Fruit fly (Drosophila melanogaster) whole organism, embryonic: ENCODE measurements around the gene CG11178.
A peak's percentile ranks its signal among the peaks of the same experiment; 100 is the strongest.

ENCODE experiments used
- Antp ChIP-seq: fragments of 200-800 bp; sonication (Bioruptor generic); optimal IDR thresholded peaks from 3 replicates; lab custom pipeline; 2016; ENCODE audit warnings: missing biosample characterization, missing genetic modification characterization
- C15 ChIP-seq: fragments of 200-800 bp; sonication (Bioruptor generic); IDR thresholded peaks from 3 replicates; pipeline ENCODE4 v1.3.6; 2022; ENCODE audit warnings: missing biosample characterization, missing genetic modification characterization
- CG1024 ChIP-seq: fragments of 200-800 bp; sonication (Bioruptor generic); IDR thresholded peaks from 2 replicates; pipeline ENCODE4 v1.3.6; 2022; ENCODE audit warnings: missing biosample characterization, missing genetic modification characterization
- CG11723 ChIP-seq: fragments of 200-800 bp; sonication (Bioruptor generic); optimal IDR thresholded peaks from 2 replicates; lab custom pipeline; 2017; ENCODE audit warnings: missing biosample characterization, mild to moderate bottlenecking, missing genetic modification characterization
- CG12659 ChIP-seq: fragments of 200-800 bp; sonication (Bioruptor generic); optimal IDR thresholded peaks from 3 replicates; lab custom pipeline; 2017; ENCODE audit warnings: mild to moderate bottlenecking, missing biosample characterization, missing genetic modification reagents, missing genetic modification characterization
- CG13287 ChIP-seq: fragments of 200-800 bp; sonication (Bioruptor generic); IDR thresholded peaks from 2 replicates; pipeline ENCODE4 v1.3.6; 2022; ENCODE audit warnings: missing biosample characterization, missing genetic modification characterization; ENCODE audit not compliant: partially characterized antibody
- CG13296 ChIP-seq: fragments of 200-800 bp; sonication (Bioruptor generic); optimal IDR thresholded peaks from 3 replicates; lab custom pipeline; 2018; ENCODE audit warnings: missing biosample characterization, mild to moderate bottlenecking, missing genetic modification characterization
- CG13624 ChIP-seq: fragments of 200-800 bp; sonication (Bioruptor generic); optimal IDR thresholded peaks from 2 replicates; lab custom pipeline; 2016; ENCODE audit warnings: missing biosample characterization, missing genetic modification characterization
- CG15269 ChIP-seq: fragments of 200-800 bp; sonication (Bioruptor generic); optimal IDR thresholded peaks from 2 replicates; lab custom pipeline; 2018; ENCODE audit warnings: missing biosample characterization, mild to moderate bottlenecking, missing genetic modification characterization, moderate library complexity
- CG15479 ChIP-seq: fragments of 200-800 bp; sonication (Bioruptor generic); optimal IDR thresholded peaks from 3 replicates; lab custom pipeline; 2019; ENCODE audit warnings: missing biosample characterization, mild to moderate bottlenecking, missing genetic modification characterization, moderate library complexity
- CG15514 ChIP-seq: fragments of 200-800 bp; sonication (Bioruptor generic); optimal IDR thresholded peaks from 3 replicates; lab custom pipeline; 2017; ENCODE audit warnings: missing biosample characterization, missing genetic modification characterization, mild to moderate bottlenecking, moderate library complexity, missing genetic modification reagents
- CG1603 ChIP-seq: fragments of 200-800 bp; sonication (Bioruptor generic); optimal IDR thresholded peaks from 2 replicates; lab custom pipeline; 2019; ENCODE audit warnings: missing biosample characterization, mild to moderate bottlenecking, missing genetic modification characterization, moderate library complexity
- CG17186 ChIP-seq: fragments of 200-800 bp; sonication (Bioruptor generic); optimal IDR thresholded peaks from 3 replicates; lab custom pipeline; 2017; ENCODE audit warnings: missing biosample characterization, missing genetic modification reagents, missing genetic modification characterization
- CG17568 ChIP-seq: fragments of 200-800 bp; sonication (Bioruptor generic); optimal IDR thresholded peaks from 2 replicates; lab custom pipeline; 2018; ENCODE audit warnings: missing biosample characterization, mild to moderate bottlenecking, missing genetic modification characterization, moderate library complexity
- CG17912 ChIP-seq: fragments of 200-800 bp; sonication (Bioruptor generic); optimal IDR thresholded peaks from 2 replicates; lab custom pipeline; 2018; ENCODE audit warnings: missing biosample characterization, mild to moderate bottlenecking, missing genetic modification characterization
- CG2116 ChIP-seq: fragments of 200-800 bp; sonication (Bioruptor generic); optimal IDR thresholded peaks from 3 replicates; lab custom pipeline; 2018; ENCODE audit warnings: missing biosample characterization, mild to moderate bottlenecking, missing genetic modification characterization
- CG34224 ChIP-seq: fragments of 200-800 bp; sonication (Bioruptor generic); IDR thresholded peaks from 3 replicates; pipeline ENCODE4 v1.3.6; 2022; ENCODE audit warnings: missing biosample characterization, missing genetic modification characterization; ENCODE audit not compliant: partially characterized antibody
- CG7928 ChIP-seq: fragments of 200-800 bp; sonication (Bioruptor generic); optimal IDR thresholded peaks from 2 replicates; lab custom pipeline; 2017; ENCODE audit warnings: missing biosample characterization, mild to moderate bottlenecking, missing genetic modification characterization
- CG7963 ChIP-seq: fragments of 200-800 bp; sonication (Bioruptor generic); IDR thresholded peaks from 3 replicates; pipeline ENCODE4 v1.3.6; 2022; ENCODE audit warnings: missing biosample characterization, missing genetic modification characterization; ENCODE audit not compliant: partially characterized antibody
- Dll ChIP-seq: fragments of 200-800 bp; sonication (Bioruptor generic); IDR thresholded peaks from 4 replicates; pipeline ENCODE4 v1.3.6; 2022; ENCODE audit warnings: missing biosample characterization, missing genetic modification characterization; ENCODE audit not compliant: partially characterized antibody
- Drgx ChIP-seq: fragments of 200-800 bp; sonication (Bioruptor generic); IDR thresholded peaks from 2 replicates; pipeline ENCODE4 v1.3.6; 2022; ENCODE audit warnings: missing biosample characterization, missing genetic modification characterization
- Ets97D ChIP-seq: fragments of 200-800 bp; sonication (Bioruptor generic); optimal IDR thresholded peaks from 3 replicates; lab custom pipeline; 2016; ENCODE audit warnings: missing biosample characterization, missing genetic modification characterization
- HLH4C ChIP-seq: fragments of 200-800 bp; sonication (Bioruptor generic); IDR thresholded peaks from 3 replicates; pipeline ENCODE4 v1.3.6; 2022; ENCODE audit warnings: missing biosample characterization, missing genetic modification characterization; ENCODE audit not compliant: partially characterized antibody
- HmgZ ChIP-seq: fragments of 200-800 bp; sonication (Bioruptor generic); optimal IDR thresholded peaks from 2 replicates; lab custom pipeline; 2018; ENCODE audit warnings: missing biosample characterization, mild to moderate bottlenecking, missing genetic modification characterization
- MBD-R2 ChIP-seq: fragments of 200-800 bp; sonication (Bioruptor generic); IDR thresholded peaks from 2 replicates; pipeline ENCODE4 v1.3.6; 2022; ENCODE audit warnings: missing biosample characterization, missing genetic modification characterization
- Nf-YC ChIP-seq: fragments of 200-800 bp; optimal IDR thresholded peaks from 3 replicates; lab custom pipeline; 2019; ENCODE audit warnings: missing biosample characterization, mild to moderate bottlenecking, missing genetic modification characterization, moderate library complexity
- Xbp1 ChIP-seq: fragments of 200-800 bp; sonication (Bioruptor generic); optimal IDR thresholded peaks from 3 replicates; lab custom pipeline; 2016; ENCODE audit warnings: missing biosample characterization, mild to moderate bottlenecking, missing genetic modification characterization
- YL-1 ChIP-seq: fragments of 200-800 bp; sonication (Bioruptor generic); optimal IDR thresholded peaks from 3 replicates; lab custom pipeline; 2017; ENCODE audit warnings: missing biosample characterization, mild to moderate bottlenecking, missing genetic modification characterization
- ac ChIP-seq: fragments of 200-800 bp; sonication (Bioruptor generic); optimal IDR thresholded peaks from 3 replicates; lab custom pipeline; 2017; ENCODE audit warnings: missing biosample characterization, mild to moderate bottlenecking, missing genetic modification characterization
- amos ChIP-seq: fragments of 200-800 bp; sonication (Bioruptor generic); IDR thresholded peaks from 2 replicates; pipeline ENCODE4 v1.3.6; 2022; ENCODE audit warnings: missing biosample characterization, missing genetic modification characterization; ENCODE audit not compliant: partially characterized antibody
- croc ChIP-seq: fragments of 200-800 bp; sonication (Bioruptor generic); conservative IDR thresholded peaks from 3 replicates; pipeline ENCODE4 v1.3.6; 2022; ENCODE audit warnings: missing biosample characterization, missing genetic modification characterization
- dan ChIP-seq: fragments of 200-800 bp; sonication (Bioruptor generic); IDR thresholded peaks from 2 replicates; pipeline ENCODE4 v1.3.6; 2022; ENCODE audit warnings: missing biosample characterization, missing genetic modification characterization
- dmrt11E ChIP-seq: fragments of 200-800 bp; sonication (Bioruptor generic); optimal IDR thresholded peaks from 3 replicates; lab custom pipeline; 2018; ENCODE audit warnings: missing biosample characterization, mild to moderate bottlenecking, missing genetic modification characterization, moderate library complexity
- ewg ChIP-seq: fragments of 200-800 bp; sonication (Bioruptor generic); optimal IDR thresholded peaks from 3 replicates; lab custom pipeline; 2017; ENCODE audit warnings: mild to moderate bottlenecking, missing biosample characterization, missing genetic modification reagents, missing genetic modification characterization
- gem ChIP-seq: fragments of 200-800 bp; sonication (Bioruptor generic); optimal IDR thresholded peaks from 2 replicates; lab custom pipeline; 2019; ENCODE audit warnings: missing biosample characterization, mild to moderate bottlenecking, missing genetic modification characterization, moderate library complexity
- gfzf ChIP-seq: fragments of 200-800 bp; sonication (Bioruptor generic); optimal IDR thresholded peaks from 2 replicates; lab custom pipeline; 2016; ENCODE audit warnings: missing biosample characterization, mild to moderate bottlenecking, missing genetic modification characterization, moderate library complexity
- knrl ChIP-seq: fragments of 200-800 bp; sonication (Bioruptor generic); IDR thresholded peaks from 3 replicates; pipeline ENCODE4 v1.3.6; 2022; ENCODE audit warnings: missing biosample characterization, missing genetic modification characterization; ENCODE audit not compliant: partially characterized antibody
- lab ChIP-seq: fragments of 200-800 bp; sonication (Bioruptor generic); optimal IDR thresholded peaks from 3 replicates; lab custom pipeline; 2017; ENCODE audit warnings: missing biosample characterization, missing genetic modification characterization, mild to moderate bottlenecking, moderate library complexity, missing genetic modification reagents
- mld ChIP-seq: fragments of 200-800 bp; sonication (Bioruptor generic); IDR thresholded peaks from 3 replicates; pipeline ENCODE4 v1.3.6; 2022; ENCODE audit warnings: missing biosample characterization, missing genetic modification characterization; ENCODE audit not compliant: partially characterized antibody
- nmo ChIP-seq: fragments of 200-800 bp; sonication (Bioruptor generic); optimal IDR thresholded peaks from 2 replicates; lab custom pipeline; 2018; ENCODE audit warnings: missing biosample characterization, mild to moderate bottlenecking, missing genetic modification characterization, moderate library complexity
- sens ChIP-seq: fragments of 200-800 bp; sonication (Bioruptor generic); peaks from one replicate; lab custom pipeline; 2016; ENCODE audit warnings: missing biosample characterization, missing genetic modification characterization
- sna ChIP-seq: fragments of 200-800 bp; sonication (Bioruptor generic); IDR thresholded peaks from 2 replicates; pipeline ENCODE4 v1.3.6; 2022; ENCODE audit warnings: missing biosample characterization, missing genetic modification characterization; ENCODE audit not compliant: partially characterized antibody
- tll ChIP-seq, 2 experiments: fragments of 200-800 bp in 1 of 2; fragments of >200 bp in 1 of 2; sonication (Bioruptor generic) in 1 of 2; optimal IDR thresholded peaks; 2 replicates each; lab custom pipeline; 2017 to 2019; ENCODE audit warnings: missing biosample characterization in 2 of 2, missing genetic modification characterization in 2 of 2, mild to moderate bottlenecking in 1 of 2, moderate library complexity in 1 of 2
- tna ChIP-seq: fragments of 200-800 bp; sonication (Bioruptor generic); IDR thresholded peaks from 2 replicates; pipeline ENCODE4 v1.3.6; 2022; ENCODE audit warnings: missing biosample characterization, missing genetic modification characterization; ENCODE audit not compliant: partially characterized antibody
- trem ChIP-seq: fragments of 200-800 bp; optimal IDR thresholded peaks from 3 replicates; lab custom pipeline; 2019; ENCODE audit warnings: missing biosample characterization, mild to moderate bottlenecking, missing genetic modification characterization, moderate library complexity
- unc-4 ChIP-seq: fragments of 200-800 bp; sonication (Bioruptor generic); IDR thresholded peaks from 2 replicates; pipeline ENCODE4 v1.3.6; 2022; ENCODE audit warnings: missing biosample characterization, missing genetic modification characterization; ENCODE audit not compliant: partially characterized antibody

Gene CG11178

DNA sequence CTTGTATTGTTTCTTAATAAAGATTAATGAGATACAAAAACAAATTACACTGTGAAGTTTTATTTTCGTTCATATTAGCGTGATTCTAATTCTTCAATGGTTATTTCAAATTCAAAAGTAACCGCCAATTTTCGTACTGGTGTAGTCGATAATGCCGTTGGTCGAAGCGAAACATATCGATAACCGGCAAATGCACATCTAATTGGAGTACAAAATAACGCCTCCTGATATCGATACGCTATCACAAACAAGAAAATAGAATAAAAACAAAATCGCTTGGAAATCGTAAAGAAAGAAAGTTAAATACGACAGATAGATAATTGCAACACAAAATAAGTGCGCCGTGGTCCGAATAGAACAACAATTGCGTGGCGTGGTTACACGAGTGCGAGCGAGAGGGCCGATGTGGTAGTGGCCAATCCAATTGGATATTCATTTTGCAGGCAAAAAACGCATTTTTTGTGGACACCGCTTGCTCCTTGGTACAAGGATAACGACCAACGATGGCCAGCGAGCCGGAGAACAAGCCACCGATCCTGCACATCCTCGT is 536 bp downstream of the CG11178 start (continued):
- TF ChIP-seq gem (tag; lab: Kevin White, UChicago) (no peak), tll (GFP tag; optimal IDR thresholded peaks at IDR 0.05; lab: Kevin White, UChicago) (no peak), Antp (GFP tag; lab: Kevin White, UChicago) (no peak), CG15479 (GFP tag; lab: Kevin White, UChicago) (no peak), C15 (GFP tag; lab: Robert Waterston, UW) (no peak), Xbp1 (GFP tag; lab: Kevin White, UChicago) (no peak), CG11723 (GFP tag; lab: Kevin White, UChicago) (no peak), CG17912 (no peak)

DNA sequence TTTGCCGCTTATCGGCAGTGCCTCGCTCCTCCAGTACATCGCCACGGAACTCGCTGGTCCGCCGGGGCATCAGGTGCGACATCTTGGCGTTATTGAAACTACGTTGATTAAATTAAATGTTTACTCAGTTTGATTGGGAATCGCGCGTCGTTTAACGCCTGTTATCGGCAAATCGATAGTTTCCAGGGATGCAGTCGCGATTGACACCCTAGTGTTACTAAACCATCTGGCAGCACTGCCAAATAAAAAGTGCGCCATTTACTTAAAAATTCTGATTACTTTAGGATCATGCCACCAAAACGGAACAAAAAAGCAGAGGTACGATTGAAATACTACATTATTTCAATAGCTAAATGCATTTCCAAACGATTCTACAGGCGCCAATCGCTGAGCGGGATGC is 6.4 kb downstream of the CG11178 start, which contains the start of the genes Ndc80 and BthD:
Ndc80 (minus strand) TSS at position 179 of the 400 bp plus-strand sequence.
BthD (plus strand) TSS at position 248 of the 400 bp plus-strand sequence.
- TF ChIP-seq CG2116 (GFP tag; lab: Kevin White, UChicago): peak; percentile 87
- TF ChIP-seq ewg: peak; percentile 25
- TF ChIP-seq sens (GFP tag; lab: Kevin White, UChicago): peak; percentile 73
- peak; percentile 24 for TF ChIP-seq HmgZ
- no peak for TF ChIP-seq ac (GFP tag; lab: Kevin White, UChicago)
- no peak for TF ChIP-seq CG1024 (GFP tag; lab: Robert Waterston, UW)
- peak; percentile 24 for TF ChIP-seq Ets97D (GFP tag; lab: Kevin White, UChicago)
- peak; percentile 66 for TF ChIP-seq unc-4 (GFP tag; lab: Robert Waterston, UW)
- no peak for TF ChIP-seq croc (GFP tag; lab: Robert Waterston, UW)
- peak; percentile 77 for TF ChIP-seq MBD-R2 (GFP tag; lab: Robert Waterston, UW)
- peak; percentile 63; the same call in 3 of the 4 replicates for TF ChIP-seq Dll (GFP tag; lab: Robert Waterston, UW)
- TF ChIP-seq lab (GFP tag; lab: Kevin White, UChicago): no peak
- TF ChIP-seq knrl (GFP tag; lab: Robert Waterston, UW): peak; percentile 56
- TF ChIP-seq dmrt11E: no peak
- TF ChIP-seq tna: peak; percentile 58; the same call in 1 of the 2 replicates
- TF ChIP-seq CG34224 (GFP tag; lab: Robert Waterston, UW): peak; percentile 70
- 0 out of 2 replicates have a peak, but pooled peaks have one; percentile 26 for TF ChIP-seq sna
- peak; percentile 12 for TF ChIP-seq Nf-YC (tag; lab: Kevin White, UChicago)
- peak; percentile 12 for TF ChIP-seq CG12659 (GFP tag; lab: Kevin White, UChicago)
- TF ChIP-seq CG17568 (GFP tag; lab: Kevin White, UChicago): no peak
- TF ChIP-seq CG15269 (tag; lab: Kevin White, UChicago): no peak
- TF ChIP-seq CG13296 (GFP tag; lab: Kevin White, UChicago): no peak
- no peak for TF ChIP-seq dan (GFP tag; lab: Robert Waterston, UW)
- TF ChIP-seq HLH4C (GFP tag; lab: Robert Waterston, UW): peak; percentile 55; the same call in 2 of the 3 replicates
- TF ChIP-seq CG17186 (GFP tag; lab: Kevin White, UChicago): peak; percentile 51
- TF ChIP-seq nmo: peak; percentile 14
- TF ChIP-seq CG7963: 0 out of 3 replicates have a peak, but pooled peaks have one; percentile 19
- peak; percentile 70 for TF ChIP-seq amos (GFP tag; lab: Robert Waterston, UW)
- TF ChIP-seq Drgx (GFP tag; lab: Robert Waterston, UW): no peak
- peak; percentile 48 for TF ChIP-seq CG13624
- TF ChIP-seq CG13287 (GFP tag; lab: Robert Waterston, UW): peak; percentile 75
- peak; percentile 67 for TF ChIP-seq CG1603 (tag; lab: Kevin White, UChicago)
- TF ChIP-seq gfzf: peak; percentile 39
- TF ChIP-seq trem: peak; percentile 30
- TF ChIP-seq CG7928 (GFP tag; lab: Kevin White, UChicago): peak; percentile 90
- peak; percentile 67 for TF ChIP-seq CG15514 (GFP tag; lab: Kevin White, UChicago)
- TF ChIP-seq mld: 0 out of 3 replicates have a peak, but pooled peaks have one; percentile 47
- TF ChIP-seq YL-1 (GFP tag; lab: Kevin White, UChicago): peak; percentile 43
